Fruit fly (Drosophila melanogaster) whole organism, pupa: ENCODE results near the gene crc.

Experiments used
- CG10348 ChIP-seq: fragments of 200-800 bp; sonication (Bioruptor generic); IDR thresholded peaks from 2 replicates; pipeline ENCODE4 v1.3.6; 2022; ENCODE audit warnings: missing biosample characterization, missing genetic modification characterization
- CG12605 ChIP-seq: fragments of 200-800 bp; sonication (Bioruptor generic); IDR thresholded peaks from 2 replicates; pipeline ENCODE4 v1.3.6; 2022; ENCODE audit warnings: missing biosample characterization, missing genetic modification characterization
- CG13204 ChIP-seq: fragments of 200-800 bp; sonication (Bioruptor generic); optimal IDR thresholded peaks from 2 replicates; lab custom pipeline; 2018; ENCODE audit warnings: missing biosample characterization, mild to moderate bottlenecking, missing genetic modification characterization, moderate library complexity
- CG14655 ChIP-seq: fragments of 200-800 bp; sonication (Bioruptor generic); optimal IDR thresholded peaks from 3 replicates; lab custom pipeline; 2017; ENCODE audit warnings: mild to moderate bottlenecking, missing biosample characterization, missing genetic modification reagents, missing genetic modification characterization
- CG15710 ChIP-seq: fragments of 200-800 bp; sonication (Bioruptor generic); optimal IDR thresholded peaks from 2 replicates; lab custom pipeline; 2018; ENCODE audit warnings: missing biosample characterization, mild to moderate bottlenecking, missing genetic modification characterization, moderate library complexity
- CG17806 ChIP-seq: fragments of 200-800 bp; sonication (Bioruptor generic); optimal IDR thresholded peaks from 2 replicates; lab custom pipeline; 2018; ENCODE audit warnings: missing biosample characterization, mild to moderate bottlenecking, missing genetic modification characterization, moderate library complexity
- CG32121 ChIP-seq: fragments of 200-800 bp; sonication (Bioruptor generic); IDR thresholded peaks from 2 replicates; pipeline ENCODE4 v1.3.6; 2022; ENCODE audit warnings: missing biosample characterization, missing genetic modification characterization
- CG34367 ChIP-seq: fragments of 200-800 bp; sonication (Bioruptor generic); optimal IDR thresholded peaks from 2 replicates; lab custom pipeline; 2018; ENCODE audit warnings: missing biosample characterization, mild to moderate bottlenecking, missing genetic modification characterization
- CG4496 ChIP-seq: fragments of 200-800 bp; sonication (Bioruptor generic); IDR thresholded peaks from 3 replicates; pipeline ENCODE4 v1.3.6; 2022; ENCODE audit warnings: missing biosample characterization, missing genetic modification characterization
- CG8159 ChIP-seq: fragments of 200-800 bp; sonication (Bioruptor generic); optimal IDR thresholded peaks from 3 replicates; lab custom pipeline; 2018; ENCODE audit warnings: missing biosample characterization, mild to moderate bottlenecking, missing genetic modification characterization, moderate library complexity
- CG8301 ChIP-seq: fragments of 200-800 bp; sonication (Bioruptor generic); optimal IDR thresholded peaks from 2 replicates; lab custom pipeline; 2018; ENCODE audit warnings: missing biosample characterization, mild to moderate bottlenecking, missing genetic modification characterization
- CG9948 ChIP-seq: fragments of 200-800 bp; sonication (Bioruptor generic); optimal IDR thresholded peaks from 2 replicates; lab custom pipeline; 2018; ENCODE audit warnings: missing biosample characterization, mild to moderate bottlenecking, missing genetic modification characterization, moderate library complexity
- D1 ChIP-seq: fragments of 200-800 bp; sonication (Bioruptor generic); optimal IDR thresholded peaks from 2 replicates; lab custom pipeline; 2018; ENCODE audit warnings: missing biosample characterization, mild to moderate bottlenecking, missing genetic modification characterization, moderate library complexity
- EcR ChIP-seq: fragments of 200-800 bp; sonication (Bioruptor generic); optimal IDR thresholded peaks from 3 replicates; lab custom pipeline; 2019; ENCODE audit warnings: missing biosample characterization, missing genetic modification characterization, mild to moderate bottlenecking, moderate library complexity, missing genetic modification reagents
- Ets98B ChIP-seq: fragments of 200-800 bp; sonication (Bioruptor generic); IDR thresholded peaks from 2 replicates; pipeline ENCODE4 v1.3.6; 2022; ENCODE audit warnings: missing biosample characterization, missing genetic modification characterization
- Pif1A ChIP-seq: fragments of 200-800 bp; sonication (Bioruptor generic); optimal IDR thresholded peaks from 3 replicates; lab custom pipeline; 2016; ENCODE audit warnings: missing biosample characterization, missing genetic modification characterization
- Pif1B ChIP-seq: fragments of 200-800 bp; sonication (Bioruptor generic); optimal IDR thresholded peaks from 3 replicates; lab custom pipeline; 2016; ENCODE audit warnings: missing biosample characterization, missing genetic modification characterization
- Snoo ChIP-seq: fragments of 200-800 bp; sonication (Bioruptor generic); optimal IDR thresholded peaks from 3 replicates; lab custom pipeline; 2017; ENCODE audit warnings: missing biosample characterization, mild to moderate bottlenecking, missing genetic modification characterization, inconsistent platforms
- fd96Ca ChIP-seq: fragments of 200-800 bp; sonication (Bioruptor generic); IDR thresholded peaks from 3 replicates; pipeline ENCODE4 v1.3.6; 2022; ENCODE audit warnings: missing biosample characterization, missing genetic modification characterization
- gl ChIP-seq: fragments of 200-800 bp; sonication (Bioruptor generic); optimal IDR thresholded peaks from 2 replicates; lab custom pipeline; 2018; ENCODE audit warnings: missing biosample characterization, mild to moderate bottlenecking, missing genetic modification characterization
- rn ChIP-seq: fragments of 200-800 bp; sonication (Bioruptor generic); IDR thresholded peaks from 2 replicates; pipeline ENCODE4 v1.3.6; 2022; ENCODE audit warnings: missing biosample characterization, missing genetic modification characterization

crc gene

DNA sequence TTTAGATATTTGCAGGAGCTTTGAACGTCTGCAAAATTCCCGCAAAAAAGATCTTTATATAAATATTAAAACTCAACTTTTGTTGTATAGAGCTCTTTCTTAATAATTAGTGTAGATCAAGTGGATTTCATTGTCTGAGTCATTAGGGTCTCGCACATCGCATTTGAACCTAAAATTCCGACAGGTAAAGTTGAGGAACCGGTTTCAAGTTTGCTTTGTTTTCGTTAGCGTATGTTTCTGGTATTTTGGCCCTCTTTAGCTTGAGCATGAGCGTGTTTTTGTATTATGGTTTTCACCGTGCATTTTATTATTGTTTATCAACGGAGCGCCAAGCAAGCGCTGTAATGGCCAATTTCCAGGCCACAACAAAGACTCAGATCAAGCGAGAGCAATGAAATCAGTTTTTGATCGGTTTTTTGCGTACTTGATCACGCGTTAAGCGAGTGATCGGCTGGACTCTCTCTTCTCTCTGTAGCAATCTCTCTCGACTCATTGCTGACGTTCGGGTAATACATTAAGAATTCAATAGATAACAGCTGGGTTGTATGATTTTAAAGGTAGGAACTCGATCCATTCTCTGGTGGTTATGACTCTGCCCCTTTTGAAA, 2.3 kb downstream of the crc start:
- TF ChIP-seq Pif1A (GFP tag; lab: Kevin White, UChicago), result no peak
- TF ChIP-seq EcR, result peak; percentile 72
- no peak for TF ChIP-seq CG14655 (GFP tag; lab: Kevin White, UChicago)
- 0 out of 2 replicates have a peak, but pooled peaks have one; percentile 28 for TF ChIP-seq CG12605 (GFP tag; lab: Robert Waterston, UW)

DNA sequence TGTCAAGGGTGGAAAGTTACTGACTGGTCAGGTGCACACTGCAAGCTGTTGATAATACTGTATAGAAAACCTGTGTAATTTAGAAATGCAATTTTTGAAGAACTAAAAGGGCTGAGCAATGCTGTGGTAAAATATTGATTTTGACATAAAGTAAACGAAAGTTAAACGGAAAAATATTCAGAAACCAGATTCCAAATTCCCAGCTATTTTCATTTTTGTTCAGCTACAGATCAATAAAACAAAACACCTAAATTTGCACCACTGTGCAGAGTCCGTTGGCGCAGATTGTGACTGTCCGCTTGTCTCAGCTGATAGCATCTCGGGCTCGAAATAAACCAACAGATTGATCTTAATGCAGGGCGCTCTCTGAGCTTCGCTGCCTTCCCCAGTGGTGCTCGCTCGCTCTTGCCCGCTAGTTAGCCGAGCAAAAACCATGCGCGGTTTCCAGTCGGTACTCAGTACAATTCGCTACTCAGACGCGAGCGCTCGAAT, 3.3 kb downstream of the crc start, which contains the start of gene CG46314:
Gene CG46314 (plus strand): TSS at position 452 of the 492 bp plus-strand sequence.
- no peak for TF ChIP-seq fd96Ca (GFP tag; lab: Robert Waterston, UW)
- TF ChIP-seq gl (tag; lab: Kevin White, UChicago), result peak; percentile 35
- TF ChIP-seq rn (GFP tag; lab: Robert Waterston, UW), result no peak
- peak; percentile 67 for TF ChIP-seq CG17806
- peak; percentile 60 for TF ChIP-seq CG13204 (GFP tag; lab: Kevin White, UChicago)
- TF ChIP-seq Ets98B (GFP tag; lab: Robert Waterston, UW), result peak; percentile 74
- peak; percentile 83 for TF ChIP-seq CG8159 (tag; lab: Kevin White, UChicago)
- no peak for TF ChIP-seq CG10348
- TF ChIP-seq EcR, result peak; percentile 55
- peak; percentile 59 for TF ChIP-seq CG8301 (tag; lab: Kevin White, UChicago)
- peak; percentile 75 for TF ChIP-seq CG14655 (GFP tag; lab: Kevin White, UChicago)
- peak; percentile 7 for TF ChIP-seq CG34367 (tag; lab: Kevin White, UChicago)
- TF ChIP-seq CG15710 (tag; lab: Kevin White, UChicago), result peak; percentile 35
- TF ChIP-seq D1, result no peak
- peak; percentile 56 for TF ChIP-seq CG9948 (tag; lab: Kevin White, UChicago)
- TF ChIP-seq Pif1B (GFP tag; lab: Kevin White, UChicago), result peak; percentile 32
- peak; percentile 57 for TF ChIP-seq Snoo
- no peak; the same call in 1 of the 3 replicates for TF ChIP-seq CG4496 (GFP tag; lab: Robert Waterston, UW)
- TF ChIP-seq Pif1A (GFP tag; lab: Kevin White, UChicago), result peak; percentile 75
- TF ChIP-seq CG12605 (GFP tag; lab: Robert Waterston, UW), result peak; percentile 18; the same call in 1 of the 2 replicates
- TF ChIP-seq CG32121 (GFP tag; lab: Robert Waterston, UW), result peak; percentile 71
- TF ChIP-seq, all 21 proteins: peak for 16

DNA sequence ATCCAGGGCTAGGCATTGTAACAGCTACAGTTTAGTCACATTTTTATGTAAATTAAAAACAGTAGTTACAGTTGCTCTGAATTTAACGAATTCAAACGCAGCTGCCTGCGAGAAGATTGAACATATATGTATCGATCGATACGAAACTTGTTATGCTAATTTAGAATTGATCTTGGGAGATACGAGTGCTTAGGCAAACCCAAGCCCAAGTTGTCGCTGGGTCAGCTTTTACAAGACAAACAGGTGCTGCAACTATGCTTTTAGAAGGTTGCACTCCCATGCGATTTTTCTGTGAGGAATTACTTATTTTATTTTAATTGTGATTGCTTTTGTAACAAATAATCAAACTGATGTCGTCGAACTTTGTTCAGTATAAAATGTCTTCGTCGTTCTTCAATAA, 6.0 kb downstream of the crc start:
- TF ChIP-seq CG9948 (tag; lab: Kevin White, UChicago) (no peak), CG17806 (no peak), D1 (no peak), rn (GFP tag; lab: Robert Waterston, UW) (no peak), CG32121 (GFP tag; lab: Robert Waterston, UW) (no peak), Pif1B (GFP tag; lab: Kevin White, UChicago) (no peak), CG8301 (tag; lab: Kevin White, UChicago) (no peak), CG12605 (GFP tag; lab: Robert Waterston, UW) (no peak), Ets98B (GFP tag; lab: Robert Waterston, UW) (no peak), Pif1A (GFP tag; lab: Kevin White, UChicago) (no peak), CG4496 (GFP tag; lab: Robert Waterston, UW) (no peak), CG15710 (tag; lab: Kevin White, UChicago) (no peak), CG34367 (tag; lab: Kevin White, UChicago) (no peak), CG13204 (GFP tag; lab: Kevin White, UChicago) (no peak)

dm6 chr2L:21322161-21322560, 11.5 kb downstream of the crc start:
- TF ChIP-seq CG15710 (tag; lab: Kevin White, UChicago) (no peak), CG9948 (tag; lab: Kevin White, UChicago) (no peak), CG4496 (GFP tag; lab: Robert Waterston, UW) (no peak), rn (GFP tag; lab: Robert Waterston, UW) (no peak), CG8301 (tag; lab: Kevin White, UChicago) (no peak), CG32121 (GFP tag; lab: Robert Waterston, UW) (no peak), Snoo (no peak), CG12605 (GFP tag; lab: Robert Waterston, UW) (no peak), D1 (no peak), Pif1A (GFP tag; lab: Kevin White, UChicago) (no peak), EcR (no peak), CG10348 (no peak), CG14655 (GFP tag; lab: Kevin White, UChicago) (no peak), fd96Ca (GFP tag; lab: Robert Waterston, UW) (no peak), CG17806 (no peak), CG34367 (tag; lab: Kevin White, UChicago) (no peak)
- TF ChIP-seq, all 21 proteins: peak for 0

dm6 chr2L:21324438-21324890, 13.8 kb downstream of the crc start:
- TF ChIP-seq CG8301 (tag; lab: Kevin White, UChicago) (no peak), CG14655 (GFP tag; lab: Kevin White, UChicago) (no peak), Ets98B (GFP tag; lab: Robert Waterston, UW) (no peak), CG15710 (tag; lab: Kevin White, UChicago) (no peak), CG34367 (tag; lab: Kevin White, UChicago) (no peak), EcR (no peak), CG8159 (tag; lab: Kevin White, UChicago) (no peak), gl (tag; lab: Kevin White, UChicago) (no peak), CG17806 (no peak), fd96Ca (GFP tag; lab: Robert Waterston, UW) (no peak)
